Worm (Caenorhabditis elegans) whole organism, young adult: ENCODE measurements around the gene sucl-2.

Experiments used
- B0035.1 ChIP-seq: sonication (generic microtip); optimal IDR thresholded peaks from 2 replicates; lab custom pipeline; 2016; ENCODE audit warnings: missing genetic modification characterization, mild to moderate bottlenecking, missing compliant biosample characterization, missing genotype, missing genetic modification reagents
- C06A6.2 ChIP-seq: fragments of 200-800 bp; sonication (Bioruptor generic); conservative IDR thresholded peaks from 2 replicates; pipeline ENCODE4 v1.3.6; 2022; ENCODE audit warnings: missing genetic modification characterization, missing compliant biosample characterization
- F10E7.11 ChIP-seq: sonication (generic microtip); optimal IDR thresholded peaks from 2 replicates; lab custom pipeline; 2017; ENCODE audit warnings: mild to moderate bottlenecking, missing genetic modification characterization, moderate library complexity, missing compliant biosample characterization
- F52B5.7 ChIP-seq: sonication (generic microtip); optimal IDR thresholded peaks from 2 replicates; lab custom pipeline; 2016; ENCODE audit warnings: mild to moderate bottlenecking, missing genetic modification characterization, missing compliant biosample characterization
- F55B11.4 ChIP-seq: sonication (generic microtip); optimal IDR thresholded peaks from 2 replicates; lab custom pipeline; 2016; ENCODE audit warnings: missing compliant biosample characterization, missing genetic modification characterization, borderline replicate concordance; ENCODE audit not compliant: insufficient read depth
- F57A8.1 ChIP-seq: fragments of 200-800 bp; sonication (Bioruptor generic); optimal IDR thresholded peaks from 2 replicates; lab custom pipeline; 2018; ENCODE audit warnings: mild to moderate bottlenecking, missing genetic modification characterization, moderate library complexity, missing compliant biosample characterization
- K11D2.4 ChIP-seq: fragments of 200-800 bp; sonication (Bioruptor generic); IDR thresholded peaks from 2 replicates; pipeline ENCODE4 v1.3.6; 2022; ENCODE audit warnings: missing genetic modification reagents, missing genetic modification characterization, missing compliant biosample characterization
- Y53F4B.3 ChIP-seq: fragments of 200-800 bp; sonication (Bioruptor generic); IDR thresholded peaks from 2 replicates; pipeline ENCODE4 v1.3.6; 2022; ENCODE audit warnings: missing genetic modification reagents, missing genetic modification characterization, missing compliant biosample characterization
- attf-6 ChIP-seq: fragments of 200-800 bp; sonication (Bioruptor generic); IDR thresholded peaks from 2 replicates; pipeline ENCODE4 v1.3.6; 2022; ENCODE audit warnings: missing genetic modification reagents, missing genetic modification characterization, missing compliant biosample characterization
- bed-1 ChIP-seq: fragments of 200-800 bp; sonication (Bioruptor generic); IDR thresholded peaks from 2 replicates; pipeline ENCODE4 v1.3.6; 2022; ENCODE audit warnings: missing genetic modification reagents, missing genetic modification characterization, missing compliant biosample characterization
- cebp-1 ChIP-seq, 2 experiments: fragments of 200-800 bp in 1 of 2; sonication (Bioruptor generic) in 1 of 2; sonication (generic microtip) in 1 of 2; IDR thresholded peaks in 1 of 2; optimal IDR thresholded peaks in 1 of 2; 2 replicates each; pipeline versions ENCODE4 v1.3.6 to Lab custom; 2017 to 2022; ENCODE audit warnings: missing compliant biosample characterization in 2 of 2, missing genetic modification characterization in 2 of 2, mild to moderate bottlenecking in 1 of 2, missing genetic modification reagents in 1 of 2, moderate library complexity in 1 of 2
- cebp-2 ChIP-seq: fragments of 200-800 bp; sonication (Bioruptor generic); IDR thresholded peaks from 2 replicates; pipeline ENCODE4 v1.3.6; 2022; ENCODE audit warnings: missing genetic modification characterization, missing compliant biosample characterization
- ceh-40 ChIP-seq: fragments of 200-800 bp; sonication (Bioruptor generic); IDR thresholded peaks from 2 replicates; pipeline ENCODE4 v1.3.6; 2022; ENCODE audit warnings: missing genetic modification characterization, missing compliant biosample characterization
- ceh-79 ChIP-seq: sonication (generic microtip); optimal IDR thresholded peaks from 2 replicates; lab custom pipeline; 2017; ENCODE audit warnings: mild to moderate bottlenecking, missing genetic modification characterization, missing compliant biosample characterization
- die-1 ChIP-seq: sonication (generic microtip); optimal IDR thresholded peaks from 2 replicates; lab custom pipeline; 2016; ENCODE audit warnings: missing genotype, mild to moderate bottlenecking, missing genetic modification characterization, missing compliant biosample characterization
- dox-1 ChIP-seq: fragments of 200-800 bp; sonication (Bioruptor generic); IDR thresholded peaks from 2 replicates; pipeline ENCODE4 v1.3.6; 2022; ENCODE audit warnings: missing genetic modification reagents, missing genetic modification characterization, missing compliant biosample characterization
- dpff-1 ChIP-seq: sonication (generic microtip); optimal IDR thresholded peaks from 2 replicates; lab custom pipeline; 2017; ENCODE audit warnings: mild to moderate bottlenecking, missing genetic modification characterization, missing compliant biosample characterization
- hlh-12 ChIP-seq: sonication (generic microtip); optimal IDR thresholded peaks from 2 replicates; lab custom pipeline; 2016; ENCODE audit warnings: missing genetic modification characterization, missing compliant biosample characterization
- hrde-1 ChIP-seq: sonication (generic microtip); optimal IDR thresholded peaks from 2 replicates; lab custom pipeline; 2016; ENCODE audit warnings: missing genetic modification characterization, mild to moderate bottlenecking, missing compliant biosample characterization, moderate library complexity, missing genotype, missing genetic modification reagents, borderline replicate concordance
- let-607 ChIP-seq, 2 experiments: fragments of 200-800 bp in 1 of 2; sonication (Bioruptor generic) in 1 of 2; sonication (generic microtip) in 1 of 2; optimal IDR thresholded peaks; 2 replicates each; lab custom pipeline; 2016 to 2018; ENCODE audit warnings: mild to moderate bottlenecking in 2 of 2, missing compliant biosample characterization in 2 of 2, missing genetic modification characterization in 2 of 2, moderate library complexity in 2 of 2, missing genotype in 1 of 2
- madf-3 ChIP-seq: fragments of 200-800 bp; sonication (Bioruptor generic); IDR thresholded peaks from 2 replicates; pipeline ENCODE4 v1.3.6; 2022; ENCODE audit warnings: missing genetic modification reagents, missing genetic modification characterization, missing compliant biosample characterization
- mes-4 ChIP-seq: sonication (generic microtip); optimal IDR thresholded peaks from 2 replicates; lab custom pipeline; 2016; ENCODE audit warnings: missing genotype, missing genetic modification characterization, missing compliant biosample characterization
- mxl-1 ChIP-seq: sonication (generic microtip); optimal IDR thresholded peaks from 2 replicates; lab custom pipeline; 2016; ENCODE audit warnings: missing genetic modification characterization, missing compliant biosample characterization
- nhr-179 ChIP-seq: sonication (generic microtip); optimal IDR thresholded peaks from 2 replicates; lab custom pipeline; 2016; ENCODE audit warnings: mild to moderate bottlenecking, missing genetic modification characterization, missing compliant biosample characterization
- nhr-80 ChIP-seq: sonication (generic microtip); optimal IDR thresholded peaks from 2 replicates; lab custom pipeline; 2016; ENCODE audit warnings: missing genetic modification characterization, missing compliant biosample characterization
- rec-8 ChIP-seq, 2 experiments: sonication (generic microtip); optimal IDR thresholded peaks; 2 replicates each; lab custom pipeline; 2016; ENCODE audit warnings: mild to moderate bottlenecking in 2 of 2, missing genetic modification characterization in 2 of 2, missing genetic modification reagents in 2 of 2, missing genotype in 2 of 2, missing biosample characterization in 1 of 2, missing compliant biosample characterization in 1 of 2, moderate library complexity in 1 of 2
- sdz-38 ChIP-seq: sonication (generic microtip); optimal IDR thresholded peaks from 2 replicates; lab custom pipeline; 2016; ENCODE audit warnings: missing genotype, missing genetic modification characterization, missing compliant biosample characterization
- snpc-1.3 ChIP-seq: sonication (generic microtip); optimal IDR thresholded peaks from 2 replicates; lab custom pipeline; 2017; ENCODE audit warnings: missing genetic modification characterization, mild to moderate bottlenecking, missing compliant biosample characterization, antibody characterized with exemption, moderate library complexity, missing genotype, missing genetic modification reagents; ENCODE audit not compliant: insufficient read depth
- snpc-3.4 ChIP-seq: sonication (generic microtip); optimal IDR thresholded peaks from 2 replicates; lab custom pipeline; 2017; ENCODE audit warnings: missing genetic modification characterization, mild to moderate bottlenecking, missing compliant biosample characterization, antibody characterized with exemption, moderate library complexity, missing genotype, missing genetic modification reagents
- tlf-1 ChIP-seq: fragments of 200-800 bp; sonication (Bioruptor generic); optimal IDR thresholded peaks from 2 replicates; lab custom pipeline; 2018; ENCODE audit warnings: mild to moderate bottlenecking, missing genetic modification characterization, missing compliant biosample characterization
- unc-62 ChIP-seq: fragments of 150-350 bp; optimal IDR thresholded peaks from 2 replicates; lab custom pipeline; 2014; ENCODE audit warnings: missing biosample characterization, missing genetic modification reagents, missing genetic modification characterization
- xnd-1 ChIP-seq: sonication (generic microtip); optimal IDR thresholded peaks from 2 replicates; lab custom pipeline; 2016; ENCODE audit warnings: missing genotype, missing genetic modification reagents, missing genetic modification characterization, missing compliant biosample characterization
- ztf-18 ChIP-seq: sonication (generic microtip); optimal IDR thresholded peaks from 2 replicates; lab custom pipeline; 2016; ENCODE audit warnings: missing genotype, mild to moderate bottlenecking, missing genetic modification characterization, missing compliant biosample characterization
- ztf-26 ChIP-seq: sonication (generic microtip); optimal IDR thresholded peaks from 2 replicates; lab custom pipeline; 2017; ENCODE audit warnings: missing genetic modification characterization, missing compliant biosample characterization

Gene sucl-2

ce11 chrIII:936037-936507 lies 34.9 kb upstream of the sucl-2 start, which contains the start of gene fbxa-55:
Gene fbxa-55 (minus strand): TSS chrIII:936087.
- TF ChIP-seq Y53F4B.3 (GFP tag; lab: Robert Waterston, UW) (no peak), unc-62 (GFP tag; lab: Kevin White, UChicago) (peak; percentile 68), C06A6.2 (no peak), cebp-1 (GFP tag; IDR thresholded peaks at IDR 0.05; lab: Robert Waterston, UW) (peak; percentile 69; the same call in 1 of the 2 replicates), cebp-1 (tag; optimal IDR thresholded peaks at IDR 0.05; lab: Kevin White, UChicago) (peak; percentile 60), let-607 (tag; optimal IDR thresholded peaks at IDR 0.05; lab: Kevin White, UChicago) (peak in 1 of 2 experiments; percentile 2), nhr-80 (tag; lab: Kevin White, UChicago) (peak; percentile 71), snpc-1.3 (tag; lab: Kevin White, UChicago) (no peak), ztf-18 (no peak)

DNA sequence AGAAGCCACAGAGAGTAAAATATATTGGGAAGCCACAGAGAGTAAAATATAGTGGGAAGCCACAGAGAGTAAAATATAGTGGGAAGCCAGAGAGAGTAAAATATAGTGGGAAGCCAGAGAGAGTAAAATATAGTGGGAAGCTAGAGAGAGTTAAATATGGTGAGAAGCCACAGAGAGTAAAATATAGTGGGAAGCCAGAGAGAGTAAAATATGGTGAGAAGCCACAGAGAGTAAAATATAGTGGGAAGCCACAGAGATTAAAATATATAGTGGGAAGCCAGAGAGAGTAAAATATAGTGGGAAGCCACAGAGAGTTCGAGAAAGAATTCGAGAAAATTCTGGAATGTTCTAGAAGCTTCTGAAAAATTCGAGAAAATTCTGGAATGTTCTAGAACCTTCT lies 30.2 kb upstream of the sucl-2 start:
- TF ChIP-seq ceh-79 (tag; lab: Kevin White, UChicago) = peak; percentile 73
- TF ChIP-seq xnd-1 (tag; lab: Kevin White, UChicago) = peak; percentile 18
- peak; percentile 75 for TF ChIP-seq hlh-12 (tag; lab: Kevin White, UChicago)
- peak; percentile 89 for TF ChIP-seq nhr-179 (tag; lab: Kevin White, UChicago)
- TF ChIP-seq die-1 (tag; lab: Kevin White, UChicago) = peak; percentile 66
- TF ChIP-seq hrde-1 = peak; percentile 33
- peak in 1 of 2 experiments; percentile 62 for TF ChIP-seq rec-8 (tag; optimal IDR thresholded peaks at IDR 0.05; lab: Kevin White, UChicago)
- peak; percentile 46 for TF ChIP-seq mes-4 (tag; lab: Kevin White, UChicago)
- TF ChIP-seq F52B5.7 (tag; lab: Kevin White, UChicago) = peak; percentile 60
- TF ChIP-seq F55B11.4 (tag; lab: Kevin White, UChicago) = peak; percentile 22
- TF ChIP-seq mxl-1 (tag; lab: Kevin White, UChicago) = peak; percentile 51

- TF ChIP-seq bed-1 (GFP tag; lab: Robert Waterston, UW) (no peak), dpff-1 (tag; lab: Kevin White, UChicago) (no peak), madf-3 (GFP tag; lab: Robert Waterston, UW) (no peak), B0035.1 (tag; lab: Kevin White, UChicago) (no peak), attf-6 (GFP tag; lab: Robert Waterston, UW) (no peak), rec-8 (tag; optimal IDR thresholded peaks at IDR 0.05; lab: Kevin White, UChicago) (no peak), K11D2.4 (GFP tag; lab: Robert Waterston, UW) (no peak), tlf-1 (GFP tag; lab: Kevin White, UChicago) (no peak), ceh-40 (GFP tag; lab: Robert Waterston, UW) (no peak), cebp-2 (GFP tag; lab: Robert Waterston, UW) (no peak), ztf-26 (no peak), sdz-38 (tag; lab: Kevin White, UChicago) (no peak), snpc-3.4 (tag; lab: Kevin White, UChicago) (no peak), dox-1 (GFP tag; lab: Robert Waterston, UW) (no peak)
Observed at ce11 chrIII:926216-926615, 25.0 kb upstream of the sucl-2 start, which contains the start of gene pef-1. Gene pef-1 (minus strand): TSS chrIII:926316.

- TF ChIP-seq F10E7.11 (tag; lab: Kevin White, UChicago) = no peak
- TF ChIP-seq F57A8.1 (GFP tag; lab: Kevin White, UChicago) = no peak
Observed at ce11 chrIII:919322-919721, 18.1 kb upstream of the sucl-2 start, which contains the start of gene F23H11.7. Gene F23H11.7 (minus strand): TSS chrIII:919422.
